Fruit fly (Drosophila melanogaster) whole organism, wandering third instar larva: ENCODE measurements around the gene CG13999.

ENCODE experiments used
- Abd-B ChIP-seq: fragments of >200 bp; optimal IDR thresholded peaks from 2 replicates; lab custom pipeline; 2017; ENCODE audit warnings: missing biosample characterization, missing genetic modification characterization
- CG32264 ChIP-seq: fragments of 200-800 bp; sonication (Bioruptor generic); optimal IDR thresholded peaks from 2 replicates; lab custom pipeline; 2016; ENCODE audit warnings: missing biosample characterization, missing genetic modification characterization
- CG9705 ChIP-seq: fragments of 200-800 bp; sonication (Bioruptor generic); optimal IDR thresholded peaks from 2 replicates; lab custom pipeline; 2018; ENCODE audit warnings: missing biosample characterization, mild to moderate bottlenecking, missing genetic modification characterization
- CrebA ChIP-seq: fragments of 200-800 bp; sonication (Bioruptor generic); optimal IDR thresholded peaks from 2 replicates; lab custom pipeline; 2016; ENCODE audit warnings: missing biosample characterization, mild to moderate bottlenecking, missing genetic modification characterization, borderline replicate concordance
- Dfd ChIP-seq: fragments of >200 bp; optimal IDR thresholded peaks from 2 replicates; lab custom pipeline; 2017; ENCODE audit warnings: missing biosample characterization, missing genetic modification characterization
- Dif ChIP-seq: fragments of 200-275, 200-300 bp; sonication (Bioruptor generic); optimal IDR thresholded peaks from 2 replicates; lab custom pipeline; 2018; ENCODE audit warnings: missing biosample characterization, missing genetic modification characterization; ENCODE audit not compliant: partially characterized antibody
- GATAd ChIP-seq: sonication (Bioruptor generic); optimal IDR thresholded peaks from 2 replicates; lab custom pipeline; 2016; ENCODE audit warnings: missing biosample characterization, missing genetic modification characterization
- HLH106 ChIP-seq: fragments of 200-800 bp; optimal IDR thresholded peaks from 3 replicates; lab custom pipeline; 2019; ENCODE audit warnings: missing biosample characterization, mild to moderate bottlenecking, missing genetic modification characterization, moderate library complexity
- Hnf4 ChIP-seq: fragments of 200-800 bp; sonication (Bioruptor generic); optimal IDR thresholded peaks from 2 replicates; lab custom pipeline; 2016; ENCODE audit warnings: missing biosample characterization, mild to moderate bottlenecking, missing genetic modification characterization
- Hr78 ChIP-seq: fragments of >200 bp; optimal IDR thresholded peaks from 2 replicates; lab custom pipeline; 2017; ENCODE audit warnings: missing biosample characterization, missing genetic modification characterization
- Hr83 ChIP-seq: fragments of 200-300 bp; sonication (Bioruptor generic); optimal IDR thresholded peaks from 2 replicates; lab custom pipeline; 2016; ENCODE audit warnings: missing biosample characterization, mild to moderate bottlenecking, missing genetic modification characterization, moderate library complexity; ENCODE audit not compliant: poor library complexity, severe bottlenecking
- Jra ChIP-seq: sonication (Bioruptor generic); optimal IDR thresholded peaks from 2 replicates; lab custom pipeline; 2016; ENCODE audit warnings: missing biosample characterization, missing genetic modification characterization
- Mio ChIP-seq: sonication (Bioruptor generic); optimal IDR thresholded peaks from 2 replicates; lab custom pipeline; 2016; ENCODE audit warnings: missing biosample characterization, missing genetic modification characterization
- Myc ChIP-seq: fragments of >200 bp; optimal IDR thresholded peaks from 2 replicates; lab custom pipeline; 2017
- N ChIP-seq: fragments of >200 bp; optimal IDR thresholded peaks from 2 replicates; lab custom pipeline; 2018; ENCODE audit warnings: missing biosample characterization, missing external identifiers, missing genetic modification characterization
- OdsH ChIP-seq: fragments of 200-800 bp; sonication (Bioruptor generic); optimal IDR thresholded peaks from 2 replicates; lab custom pipeline; 2016; ENCODE audit warnings: missing biosample characterization, mild to moderate bottlenecking, missing genetic modification characterization
- Rel ChIP-seq, 2 experiments: fragments of 200-800 bp; sonication (Bioruptor generic) in 1 of 2; optimal IDR thresholded peaks; 2 replicates in 1 of 2; 3 replicates in 1 of 2; lab custom pipeline; 2016 to 2019; ENCODE audit warnings: mild to moderate bottlenecking in 2 of 2, missing biosample characterization in 2 of 2, missing genetic modification characterization in 2 of 2, moderate library complexity in 1 of 2
- Sp1 ChIP-seq: fragments of 200-800 bp; sonication (Bioruptor generic); optimal IDR thresholded peaks from 3 replicates; lab custom pipeline; 2019; ENCODE audit warnings: missing biosample characterization, mild to moderate bottlenecking, missing genetic modification characterization, moderate library complexity
- Vsx2 ChIP-seq: fragments of 200-300, 225-300 bp; sonication (Bioruptor generic); optimal IDR thresholded peaks from 2 replicates; lab custom pipeline; 2018; ENCODE audit warnings: missing biosample characterization, missing genetic modification characterization; ENCODE audit not compliant: partially characterized antibody
- br ChIP-seq: fragments of 200-800 bp; sonication (Bioruptor generic); optimal IDR thresholded peaks from 2 replicates; lab custom pipeline; 2016; ENCODE audit warnings: missing biosample characterization, missing genetic modification characterization
- brk ChIP-seq: fragments of 200-800 bp; sonication (Bioruptor generic); optimal IDR thresholded peaks from 2 replicates; lab custom pipeline; 2016; ENCODE audit warnings: missing biosample characterization, mild to moderate bottlenecking, missing genetic modification characterization
- dl ChIP-seq, 2 experiments: fragments of 175-275, 200-275 bp in 1 of 2; fragments of 200-275 bp in 1 of 2; sonication (Bioruptor generic); optimal IDR thresholded peaks; lab custom pipeline; 2018; ENCODE audit warnings: mild to moderate bottlenecking in 2 of 2, missing biosample characterization in 2 of 2, missing genetic modification characterization in 2 of 2, moderate library complexity in 2 of 2; ENCODE audit not compliant: partially characterized antibody in 2 of 2, insufficient read depth in 1 of 2
- dmrt93B ChIP-seq: fragments of 200-800 bp; sonication (Bioruptor generic); optimal IDR thresholded peaks from 2 replicates; lab custom pipeline; 2018; ENCODE audit warnings: missing biosample characterization, mild to moderate bottlenecking, missing genetic modification characterization
- dsf ChIP-seq: sonication (Bioruptor generic); optimal IDR thresholded peaks from 2 replicates; lab custom pipeline; 2016; ENCODE audit warnings: missing biosample characterization, missing genetic modification characterization, borderline replicate concordance
- ey ChIP-seq: fragments of 200-800 bp; sonication (Bioruptor generic); optimal IDR thresholded peaks from 2 replicates; lab custom pipeline; 2016; ENCODE audit warnings: missing biosample characterization, missing genetic modification characterization
- foxo ChIP-seq, 2 experiments: fragments of 200-800 bp; sonication (Bioruptor generic); optimal IDR thresholded peaks; 2 replicates in 1 of 2; 3 replicates in 1 of 2; lab custom pipeline; 2016 to 2017; ENCODE audit warnings: missing biosample characterization in 2 of 2, missing genetic modification characterization in 2 of 2
- fru ChIP-seq: fragments of 200-800 bp; sonication (Bioruptor generic); optimal IDR thresholded peaks from 3 replicates; lab custom pipeline; 2016; ENCODE audit warnings: missing biosample characterization, mild to moderate bottlenecking, missing genetic modification characterization
- h ChIP-seq: fragments of 200-800 bp; sonication (Bioruptor generic); optimal IDR thresholded peaks from 3 replicates; lab custom pipeline; 2016; ENCODE audit warnings: missing biosample characterization, mild to moderate bottlenecking, missing genetic modification characterization
- jim ChIP-seq: fragments of 175-275, 200-325 bp; sonication (Bioruptor generic); optimal IDR thresholded peaks from 2 replicates; lab custom pipeline; 2016; ENCODE audit warnings: missing biosample characterization, mild to moderate bottlenecking, missing genetic modification characterization
- lola ChIP-seq: fragments of >200 bp; optimal IDR thresholded peaks from 2 replicates; lab custom pipeline; 2017; ENCODE audit warnings: missing biosample characterization, missing genetic modification characterization
- pan ChIP-seq: fragments of >200 bp; optimal IDR thresholded peaks from 2 replicates; lab custom pipeline; 2017
- psq ChIP-seq: fragments of 200-800 bp; sonication (Bioruptor generic); optimal IDR thresholded peaks from 3 replicates; lab custom pipeline; 2017; ENCODE audit warnings: missing biosample characterization, mild to moderate bottlenecking, missing genetic modification characterization, moderate library complexity
- rgr ChIP-seq: fragments of 200-800 bp; sonication (Bioruptor generic); optimal IDR thresholded peaks from 3 replicates; lab custom pipeline; 2016; ENCODE audit warnings: missing biosample characterization, mild to moderate bottlenecking, missing genetic modification characterization
- sage ChIP-seq: fragments of 200-800 bp; sonication (Bioruptor generic); optimal IDR thresholded peaks from 2 replicates; lab custom pipeline; 2016; ENCODE audit warnings: missing biosample characterization, mild to moderate bottlenecking, missing genetic modification characterization
- sv ChIP-seq: fragments of 200-800 bp; sonication (Bioruptor generic); optimal IDR thresholded peaks from 3 replicates; lab custom pipeline; 2016; ENCODE audit warnings: missing biosample characterization, missing genetic modification characterization
- tai ChIP-seq: sonication (Bioruptor generic); optimal IDR thresholded peaks from 2 replicates; lab custom pipeline; 2016; ENCODE audit warnings: missing biosample characterization, missing genetic modification characterization
- usp ChIP-seq: fragments of >200 bp; optimal IDR thresholded peaks from 2 replicates; lab custom pipeline; 2017; ENCODE audit warnings: missing biosample characterization, missing genetic modification characterization
- woc ChIP-seq: sonication (Bioruptor generic); optimal IDR thresholded peaks from 2 replicates; lab custom pipeline; 2016; ENCODE audit warnings: missing biosample characterization, mild to moderate bottlenecking, missing genetic modification characterization

CG13999 gene

dm6 chr2L:5943229-5944078 lies 12.8 kb downstream of the CG13999 start, which contains the start of the genes Sfp26Ad and Gpdh1:
Gene Sfp26Ad, minus strand, starts transcription at chr2L:5943304.
Gene Gpdh1, plus strand, starts transcription at chr2L:5943643.
- TF ChIP-seq Hr83 (GFP tag; lab: Kevin White, UChicago): peak; percentile 76
- TF ChIP-seq brk (GFP tag; lab: Kevin White, UChicago): peak; percentile 67
- TF ChIP-seq Jra (GFP tag; lab: Kevin White, UChicago): peak; percentile 72
- no peak for TF ChIP-seq Abd-B (GFP tag; lab: Kevin White, UChicago)
- peak; percentile 44 for TF ChIP-seq woc (GFP tag; lab: Kevin White, UChicago)
- TF ChIP-seq ey (GFP tag; lab: Kevin White, UChicago): peak; percentile 74
- TF ChIP-seq Sp1 (GFP tag; lab: Kevin White, UChicago): peak; percentile 59
- TF ChIP-seq CrebA (GFP tag; lab: Kevin White, UChicago): peak; percentile 89
- TF ChIP-seq HLH106 (tag; lab: Kevin White, UChicago): peak; percentile 72
- no peak for TF ChIP-seq pan (lab: Kevin White, UChicago)
- TF ChIP-seq br (GFP tag; lab: Kevin White, UChicago): peak; percentile 75
- TF ChIP-seq dl (GFP tag; optimal IDR thresholded peaks at IDR 0.05; lab: Kevin White, UChicago; ENCODE audit: insufficient read depth in 1 of 2, partially characterized antibody in 2 of 2): peak; percentile 92 to 96
- TF ChIP-seq Dfd (GFP tag; lab: Kevin White, UChicago): no peak
- TF ChIP-seq Rel (GFP tag; optimal IDR thresholded peaks at IDR 0.05; lab: Kevin White, UChicago): no peak
- TF ChIP-seq Rel (tag; optimal IDR thresholded peaks at IDR 0.05; lab: Kevin White, UChicago): peak; percentile 46
- TF ChIP-seq OdsH (GFP tag; lab: Kevin White, UChicago): peak; percentile 80
- peak; percentile 29 for TF ChIP-seq Vsx2 (GFP tag; lab: Kevin White, UChicago)
- peak; percentile 87 for TF ChIP-seq Hnf4 (GFP tag; lab: Kevin White, UChicago)
- peak; percentile 89 for TF ChIP-seq sv (GFP tag; lab: Kevin White, UChicago)
- TF ChIP-seq psq (GFP tag; lab: Kevin White, UChicago): peak; percentile 78
- TF ChIP-seq Mio (GFP tag; lab: Kevin White, UChicago): no peak
- peak; percentile 23 for TF ChIP-seq GATAd
- TF ChIP-seq sage: peak; percentile 76
- no peak for TF ChIP-seq dmrt93B (GFP tag; lab: Kevin White, UChicago)
- TF ChIP-seq foxo (GFP tag; optimal IDR thresholded peaks at IDR 0.05; lab: Kevin White, UChicago): peak; percentile 30 to 82
- no peak for TF ChIP-seq usp
- no peak for TF ChIP-seq tai
- TF ChIP-seq fru (GFP tag; lab: Kevin White, UChicago): peak; percentile 83
- TF ChIP-seq jim: no peak
- no peak for TF ChIP-seq lola (GFP tag; lab: Kevin White, UChicago)
- peak; percentile 38 for TF ChIP-seq Myc (lab: Kevin White, UChicago)
- no peak for TF ChIP-seq Hr78 (GFP tag; lab: Kevin White, UChicago)
- TF ChIP-seq h (GFP tag; lab: Kevin White, UChicago): peak; percentile 87
- TF ChIP-seq CG9705 (GFP tag; lab: Kevin White, UChicago): peak; percentile 79
- no peak for TF ChIP-seq N (GFP tag; lab: Kevin White, UChicago)
- TF ChIP-seq rgr (GFP tag; lab: Kevin White, UChicago): peak; percentile 87
- TF ChIP-seq CG32264: peak; percentile 57
- peak; percentile 88 for TF ChIP-seq dsf (GFP tag; lab: Kevin White, UChicago)
- peak; percentile 95 for TF ChIP-seq Dif (GFP tag; lab: Kevin White, UChicago)

dm6 chr2L:5927363-5927762 lies 28.9 kb downstream of the CG13999 start:
- TF ChIP-seq sage (no peak), N (GFP tag; lab: Kevin White, UChicago) (no peak), dsf (GFP tag; lab: Kevin White, UChicago) (no peak), rgr (GFP tag; lab: Kevin White, UChicago) (no peak), Mio (GFP tag; lab: Kevin White, UChicago) (no peak), Jra (GFP tag; lab: Kevin White, UChicago) (no peak), tai (no peak), dmrt93B (GFP tag; lab: Kevin White, UChicago) (no peak), Hnf4 (GFP tag; lab: Kevin White, UChicago) (no peak), Rel (GFP tag; optimal IDR thresholded peaks at IDR 0.05; lab: Kevin White, UChicago) (no peak), Rel (tag; optimal IDR thresholded peaks at IDR 0.05; lab: Kevin White, UChicago) (no peak), foxo (GFP tag; optimal IDR thresholded peaks at IDR 0.05; lab: Kevin White, UChicago) (no peak), sv (GFP tag; lab: Kevin White, UChicago) (no peak), fru (GFP tag; lab: Kevin White, UChicago) (no peak), dl (GFP tag; optimal IDR thresholded peaks at IDR 0.05; lab: Kevin White, UChicago; ENCODE audit: insufficient read depth in 1 of 2, partially characterized antibody in 2 of 2) (no peak), CG9705 (GFP tag; lab: Kevin White, UChicago) (no peak), OdsH (GFP tag; lab: Kevin White, UChicago) (no peak), psq (GFP tag; lab: Kevin White, UChicago) (no peak)
